Worm (Caenorhabditis elegans) whole organism, mixed stage, embryonic: ENCODE data around the gene bath-15.

ENCODE experiments used
- blmp-1 ChIP-seq: fragments of 150-350 bp; optimal IDR thresholded peaks from 2 replicates; lab custom pipeline; 2014; ENCODE audit warnings: missing biosample characterization, missing genetic modification characterization
- cnd-1 ChIP-seq: fragments of 200-800 bp; sonication (Bioruptor generic); optimal IDR thresholded peaks from 2 replicates; lab custom pipeline; 2018; ENCODE audit warnings: mild to moderate bottlenecking, missing genetic modification characterization, missing compliant biosample characterization
- elt-3 ChIP-seq: fragments of 150-350 bp; optimal IDR thresholded peaks from 2 replicates; lab custom pipeline; 2014; ENCODE audit warnings: missing biosample characterization, missing genetic modification characterization
- mab-5 ChIP-seq: fragments of 150-350 bp; optimal IDR thresholded peaks from 2 replicates; lab custom pipeline; 2014; ENCODE audit warnings: missing biosample characterization, missing genetic modification characterization
- nhr-237 ChIP-seq: fragments of 150-350 bp; optimal IDR thresholded peaks from 2 replicates; lab custom pipeline; 2014; ENCODE audit warnings: missing biosample characterization, missing genetic modification characterization
- snpc-4 ChIP-seq: fragments of 150-350 bp; optimal IDR thresholded peaks from 2 replicates; lab custom pipeline; 2014; ENCODE audit warnings: missing biosample characterization, missing genetic modification characterization

ce11 chrIII:7815056-7815366, 39.2 kb upstream of the bath-15 start:
- TF ChIP-seq snpc-4 (no peak), mab-5 (tag; lab: Kevin White, UChicago) (peak; percentile 96), blmp-1 (tag; lab: Kevin White, UChicago) (no peak), nhr-237 (tag; lab: Kevin White, UChicago) (no peak), cnd-1 (tag; lab: Kevin White, UChicago) (no peak), elt-3 (tag; lab: Kevin White, UChicago) (no peak)
